Worm (Caenorhabditis elegans) whole organism, L2 larva: ENCODE measurements around the gene H14A12.3.
A peak's percentile ranks its signal among the peaks of the same experiment; 100 is the strongest.

Source experiments
- C34F6.9 ChIP-seq: fragments of 150-350 bp; optimal IDR thresholded peaks from 2 replicates; lab custom pipeline; 2014; ENCODE audit warnings: missing biosample characterization, missing genetic modification characterization
- F13H6.1 ChIP-seq: sonication (generic microtip); optimal IDR thresholded peaks from 2 replicates; lab custom pipeline; 2016; ENCODE audit warnings: missing genetic modification characterization, missing compliant biosample characterization
- R02D3.7 ChIP-seq: fragments of 150-350 bp; optimal IDR thresholded peaks from 2 replicates; lab custom pipeline; 2014; ENCODE audit warnings: missing biosample characterization, missing genetic modification characterization
- Y55F3AM.14 ChIP-seq: fragments of 200-800 bp; sonication (Bioruptor generic); optimal IDR thresholded peaks from 2 replicates; lab custom pipeline; 2018; ENCODE audit warnings: mild to moderate bottlenecking, missing genetic modification characterization, missing compliant biosample characterization
- ZK546.5 ChIP-seq: sonication (generic microtip); optimal IDR thresholded peaks from 2 replicates; lab custom pipeline; 2017; ENCODE audit warnings: missing biosample characterization, missing genetic modification characterization
- alr-1 ChIP-seq: fragments of 150-350 bp; optimal IDR thresholded peaks from 2 replicates; lab custom pipeline; 2014; ENCODE audit warnings: missing biosample characterization, missing genetic modification characterization
- aly-2 ChIP-seq: fragments of 150-350 bp; optimal IDR thresholded peaks from 2 replicates; lab custom pipeline; 2014; ENCODE audit warnings: missing biosample characterization, missing genetic modification characterization
- ama-1 ChIP-seq: fragments of 150-350 bp; optimal IDR thresholded peaks from 2 replicates; lab custom pipeline; 2018; ENCODE audit warnings: inconsistent platforms
- blmp-1 ChIP-seq: sonication (generic microtip); optimal IDR thresholded peaks from 2 replicates; lab custom pipeline; 2017; ENCODE audit warnings: missing genetic modification characterization, mild to moderate bottlenecking, missing compliant biosample characterization, antibody characterized with exemption, moderate library complexity; ENCODE audit not compliant: insufficient read depth
- ceh-16 ChIP-seq: fragments of 150-350 bp; optimal IDR thresholded peaks from 2 replicates; lab custom pipeline; 2014; ENCODE audit warnings: missing biosample characterization, missing genetic modification characterization
- ceh-82 ChIP-seq: fragments of 150-350 bp; optimal IDR thresholded peaks from 2 replicates; lab custom pipeline; 2014; ENCODE audit warnings: missing biosample characterization, missing genetic modification characterization
- crh-2 ChIP-seq: sonication (generic microtip); optimal IDR thresholded peaks from 2 replicates; lab custom pipeline; 2017; ENCODE audit warnings: missing biosample characterization, missing genetic modification characterization
- dmd-4 ChIP-seq: sonication (generic microtip); optimal IDR thresholded peaks from 2 replicates; lab custom pipeline; 2017; ENCODE audit warnings: missing biosample characterization, missing genetic modification characterization
- egl-27 ChIP-seq: sonication (generic microtip); optimal IDR thresholded peaks from 3 replicates; lab custom pipeline; 2017; ENCODE audit warnings: missing biosample characterization, missing genetic modification reagents, missing genetic modification characterization
- elt-1 ChIP-seq: fragments of 150-350 bp; optimal IDR thresholded peaks from 2 replicates; lab custom pipeline; 2014; ENCODE audit warnings: missing biosample characterization, missing genetic modification characterization
- elt-3 ChIP-seq: sonication (generic microtip); optimal IDR thresholded peaks from 2 replicates; lab custom pipeline; 2017; ENCODE audit warnings: missing biosample characterization, missing genetic modification characterization
- fos-1 ChIP-seq: fragments of 150-350 bp; optimal IDR thresholded peaks from 2 replicates; lab custom pipeline; 2014; ENCODE audit warnings: missing biosample characterization, missing genetic modification characterization
- gmeb-1 ChIP-seq: fragments of 150-350 bp; optimal IDR thresholded peaks from 2 replicates; lab custom pipeline; 2014; ENCODE audit warnings: missing biosample characterization, missing genetic modification characterization
- lin-11 ChIP-seq: fragments of 150-350 bp; sonication (generic microtip); optimal IDR thresholded peaks from 2 replicates; lab custom pipeline; 2014; ENCODE audit warnings: missing biosample characterization, missing genetic modification characterization, inconsistent platforms, mixed read lengths
- lin-13 ChIP-seq: fragments of 150-350 bp; optimal IDR thresholded peaks from 2 replicates; lab custom pipeline; 2014; ENCODE audit warnings: missing biosample characterization, missing genetic modification reagents, missing genetic modification characterization
- lin-39 ChIP-seq: fragments of 150-350 bp; optimal IDR thresholded peaks from 2 replicates; lab custom pipeline; 2014; ENCODE audit warnings: missing biosample characterization, missing genetic modification reagents, missing genetic modification characterization
- lsy-2 ChIP-seq, 2 experiments: fragments of 150-350 bp in 1 of 2; sonication (generic microtip) in 1 of 2; optimal IDR thresholded peaks; 2 replicates each; lab custom pipeline; 2014 to 2017; ENCODE audit warnings: missing biosample characterization in 2 of 2, missing genetic modification characterization in 2 of 2
- mab-5 ChIP-seq: fragments of 150-350 bp; optimal IDR thresholded peaks from 2 replicates; lab custom pipeline; 2014; ENCODE audit warnings: missing biosample characterization, missing genetic modification characterization
- mbf-1 ChIP-seq: sonication (generic microtip); optimal IDR thresholded peaks from 2 replicates; lab custom pipeline; 2017; ENCODE audit warnings: missing biosample characterization, missing genetic modification characterization
- mdl-1 ChIP-seq, 2 experiments: fragments of 150-350 bp in 1 of 2; sonication (generic microtip) in 1 of 2; optimal IDR thresholded peaks; 2 replicates each; lab custom pipeline; 2017; ENCODE audit warnings: missing biosample characterization in 2 of 2, missing genetic modification characterization in 2 of 2
- nhr-10 ChIP-seq: sonication (generic microtip); optimal IDR thresholded peaks from 2 replicates; lab custom pipeline; 2017; ENCODE audit warnings: missing biosample characterization, missing genetic modification characterization
- nhr-11 ChIP-seq: fragments of 150-350 bp; optimal IDR thresholded peaks from 2 replicates; lab custom pipeline; 2014; ENCODE audit warnings: missing biosample characterization, missing genetic modification characterization
- nhr-12 ChIP-seq: fragments of 150-350 bp; optimal IDR thresholded peaks from 2 replicates; lab custom pipeline; 2014; ENCODE audit warnings: missing biosample characterization, missing genetic modification characterization
- nhr-129 ChIP-seq: fragments of 150-350 bp; optimal IDR thresholded peaks from 2 replicates; lab custom pipeline; 2014; ENCODE audit warnings: missing biosample characterization, missing genetic modification characterization
- nhr-21 ChIP-seq: fragments of 150-350 bp; optimal IDR thresholded peaks from 2 replicates; lab custom pipeline; 2014; ENCODE audit warnings: missing biosample characterization, missing genetic modification characterization
- nhr-23 ChIP-seq: fragments of 150-350 bp; optimal IDR thresholded peaks from 2 replicates; lab custom pipeline; 2014; ENCODE audit warnings: missing biosample characterization, missing genetic modification reagents, missing genetic modification characterization
- nhr-237 ChIP-seq: fragments of 150-350 bp; optimal IDR thresholded peaks from 2 replicates; lab custom pipeline; 2014; ENCODE audit warnings: missing biosample characterization, missing genetic modification characterization
- nhr-25 ChIP-seq: fragments of 150-350 bp; sonication (generic microtip); optimal IDR thresholded peaks from 3 replicates; lab custom pipeline; 2014; ENCODE audit warnings: missing biosample characterization, missing genetic modification characterization
- nhr-6 ChIP-seq: fragments of 150-350 bp; optimal IDR thresholded peaks from 2 replicates; lab custom pipeline; 2014; ENCODE audit warnings: missing biosample characterization, missing genetic modification characterization
- nhr-77 ChIP-seq: fragments of 150-350 bp; optimal IDR thresholded peaks from 2 replicates; lab custom pipeline; 2014; ENCODE audit warnings: missing biosample characterization, missing genetic modification characterization
- peb-1 ChIP-seq: fragments of 150-350 bp; optimal IDR thresholded peaks from 2 replicates; lab custom pipeline; 2014; ENCODE audit warnings: missing biosample characterization, missing genetic modification characterization
- sem-4 ChIP-seq: fragments of 150-350 bp; optimal IDR thresholded peaks from 2 replicates; lab custom pipeline; 2014; ENCODE audit warnings: missing biosample characterization, missing genetic modification reagents, missing genetic modification characterization
- skn-1 ChIP-seq: sonication (generic microtip); optimal IDR thresholded peaks from 2 replicates; lab custom pipeline; 2017; ENCODE audit warnings: missing biosample characterization, missing genetic modification characterization
- sma-3 ChIP-seq: sonication (generic microtip); optimal IDR thresholded peaks from 2 replicates; lab custom pipeline; 2016; ENCODE audit warnings: missing genetic modification reagents, missing genetic modification characterization, missing compliant biosample characterization
- sma-9 ChIP-seq, 2 experiments: fragments of 150-350 bp in 1 of 2; sonication (generic microtip) in 1 of 2; optimal IDR thresholded peaks; 2 replicates each; lab custom pipeline; 2014 to 2016; ENCODE audit warnings: missing genetic modification characterization in 2 of 2, mild to moderate bottlenecking in 1 of 2, missing biosample characterization in 1 of 2, missing compliant biosample characterization in 1 of 2, missing genetic modification reagents in 1 of 2, moderate library complexity in 1 of 2
- snpc-4 ChIP-seq: fragments of 150-350 bp; optimal IDR thresholded peaks from 2 replicates; lab custom pipeline; 2014; ENCODE audit warnings: missing biosample characterization, missing genetic modification characterization
- unc-39 ChIP-seq: fragments of 150-350 bp; optimal IDR thresholded peaks from 2 replicates; lab custom pipeline; 2014; ENCODE audit warnings: missing biosample characterization, missing genetic modification characterization
- unc-55 ChIP-seq: fragments of 150-350 bp; sonication (generic microtip); optimal IDR thresholded peaks from 3 replicates; lab custom pipeline; 2014; ENCODE audit warnings: missing biosample characterization, missing genetic modification reagents, missing genetic modification characterization
- unc-62 ChIP-seq: fragments of 150-350 bp; optimal IDR thresholded peaks from 2 replicates; lab custom pipeline; 2014; ENCODE audit warnings: missing biosample characterization, missing genetic modification reagents, missing genetic modification characterization
- zag-1 ChIP-seq: fragments of 150-350 bp; optimal IDR thresholded peaks from 2 replicates; lab custom pipeline; 2014; ENCODE audit warnings: missing biosample characterization, missing genetic modification characterization
- ztf-1 ChIP-seq: fragments of 200-800 bp; sonication (Bioruptor generic); conservative IDR thresholded peaks from 2 replicates; pipeline ENCODE4 v1.3.6; 2022; ENCODE audit warnings: missing genetic modification characterization, missing compliant biosample characterization
- ztf-11 ChIP-seq: sonication (generic microtip); optimal IDR thresholded peaks from 2 replicates; lab custom pipeline; 2017; ENCODE audit warnings: missing biosample characterization, missing genetic modification characterization
- ztf-4 ChIP-seq: fragments of 150-350 bp; optimal IDR thresholded peaks from 2 replicates; lab custom pipeline; 2014; ENCODE audit warnings: missing biosample characterization, missing genetic modification characterization

The H14A12.3 gene

ce11 chrIII:7465347-7465746, 1.8 kb downstream of the H14A12.3 start, which contains the start of gene fum-1:
TSS of gene fum-1 (plus strand) at chrIII:7465605.
- TF ChIP-seq nhr-129 (tag; lab: Kevin White, UChicago) (peak; percentile 63), nhr-21 (tag; lab: Kevin White, UChicago) (peak; percentile 22), nhr-237 (no peak), skn-1 (tag; lab: Kevin White, UChicago) (no peak), sma-3 (GFP tag; lab: Kevin White, UChicago) (peak; percentile 56), nhr-77 (tag; lab: Kevin White, UChicago) (no peak), nhr-23 (tag; lab: Kevin White, UChicago) (no peak), lin-11 (tag; lab: Kevin White, UChicago) (peak; percentile 2), unc-39 (tag; lab: Kevin White, UChicago) (no peak), ceh-82 (no peak), R02D3.7 (tag; lab: Kevin White, UChicago) (no peak), unc-55 (peak; percentile 28), nhr-10 (tag; lab: Kevin White, UChicago) (no peak), aly-2 (tag; lab: Kevin White, UChicago) (no peak), ztf-4 (tag; lab: Kevin White, UChicago) (peak; percentile 41), Y55F3AM.14 (no peak), ama-1 (lab: Kevin White, UChicago) (peak; percentile 41), dmd-4 (tag; lab: Kevin White, UChicago) (no peak), nhr-6 (tag; lab: Kevin White, UChicago) (peak; percentile 44), ZK546.5 (tag; lab: Kevin White, UChicago) (no peak), gmeb-1 (tag; lab: Kevin White, UChicago) (peak; percentile 59), blmp-1 (tag; lab: Kevin White, UChicago) (peak; percentile 7), ztf-1 (no peak), zag-1 (no peak), unc-62 (GFP tag; lab: Kevin White, UChicago) (no peak), lsy-2 (tag; optimal IDR thresholded peaks at IDR 0.05; lab: Kevin White, UChicago) (peak in 1 of 2 experiments; percentile 69), mbf-1 (tag; lab: Kevin White, UChicago) (no peak), peb-1 (tag; lab: Kevin White, UChicago) (no peak), elt-3 (tag; lab: Kevin White, UChicago) (no peak), ceh-16 (tag; lab: Kevin White, UChicago) (no peak), lin-39 (tag; lab: Kevin White, UChicago) (no peak), F13H6.1 (tag; lab: Kevin White, UChicago) (peak; percentile 34), mab-5 (tag; lab: Kevin White, UChicago) (no peak), elt-1 (tag; lab: Kevin White, UChicago) (no peak), crh-2 (peak; percentile 70), nhr-11 (tag; lab: Kevin White, UChicago) (no peak), nhr-12 (no peak), sem-4 (tag; lab: Kevin White, UChicago) (no peak), mdl-1 (tag; optimal IDR thresholded peaks at IDR 0.05; lab: Kevin White, UChicago) (peak in 1 of 2 experiments; percentile 63), sma-9 (GFP tag; optimal IDR thresholded peaks at IDR 0.05; lab: Kevin White, UChicago) (peak; percentile 79), sma-9 (tag; optimal IDR thresholded peaks at IDR 0.05; lab: Kevin White, UChicago) (no peak), lin-13 (GFP tag; lab: Kevin White, UChicago) (peak; percentile 39), nhr-25 (tag; lab: Kevin White, UChicago) (peak; percentile 79), C34F6.9 (peak; percentile 64), snpc-4 (tag; lab: Kevin White, UChicago) (peak; percentile 12), alr-1 (no peak), egl-27 (tag; lab: Kevin White, UChicago) (no peak), ztf-11 (tag; lab: Kevin White, UChicago) (no peak), fos-1 (tag; lab: Kevin White, UChicago) (peak; percentile 54)
